Worm (Caenorhabditis elegans) whole organism, mixed stage, embryonic: ENCODE results near the gene C33D9.10.

Experiments
- nhr-237 ChIP-seq: fragments of 150-350 bp; optimal IDR thresholded peaks from 2 replicates; lab custom pipeline; 2014; ENCODE audit warnings: missing biosample characterization, missing genetic modification characterization
- unc-62 ChIP-seq: fragments of 150-350 bp; optimal IDR thresholded peaks from 2 replicates; lab custom pipeline; 2014; ENCODE audit warnings: missing biosample characterization, missing genetic modification reagents, missing genetic modification characterization

- TF ChIP-seq nhr-237 (tag; lab: Kevin White, UChicago) (no peak), unc-62 (GFP tag; lab: Kevin White, UChicago) (no peak)
Measured at ce11 chrIV:8745591-8746302, 42.2 kb downstream of the C33D9.10 start, which contains the start of the genes F20C5.7 and parg-1.
